Worm (Caenorhabditis elegans) whole organism, young adult: ENCODE data around the gene far-7.

Experiments used
- F49E8.2 ChIP-seq: sonication (generic microtip); optimal IDR thresholded peaks from 3 replicates; lab custom pipeline; 2017; ENCODE audit warnings: missing genetic modification characterization, mild to moderate bottlenecking, missing compliant biosample characterization, antibody characterized with exemption, moderate library complexity; ENCODE audit not compliant: insufficient read depth
- egl-18 ChIP-seq: fragments of 200-800 bp; sonication (Bioruptor generic); IDR thresholded peaks from 2 replicates; pipeline ENCODE4 v1.3.6; 2022; ENCODE audit warnings: missing genetic modification reagents, missing genetic modification characterization, missing compliant biosample characterization
- him-1 ChIP-seq: sonication (generic microtip); optimal IDR thresholded peaks from 2 replicates; lab custom pipeline; 2016; ENCODE audit warnings: missing genotype, missing genetic modification reagents, missing genetic modification characterization, missing compliant biosample characterization
- hlh-26 ChIP-seq: fragments of 200-800 bp; sonication (Bioruptor generic); conservative IDR thresholded peaks from 2 replicates; pipeline ENCODE4 v1.3.6; 2022; ENCODE audit warnings: missing genetic modification reagents, missing genetic modification characterization, missing compliant biosample characterization
- mes-4 ChIP-seq: sonication (generic microtip); optimal IDR thresholded peaks from 2 replicates; lab custom pipeline; 2016; ENCODE audit warnings: missing genotype, missing genetic modification characterization, missing compliant biosample characterization
- tlf-1 ChIP-seq: fragments of 200-800 bp; sonication (Bioruptor generic); optimal IDR thresholded peaks from 2 replicates; lab custom pipeline; 2018; ENCODE audit warnings: mild to moderate bottlenecking, missing genetic modification characterization, missing compliant biosample characterization

- no peak for TF ChIP-seq hlh-26 (GFP tag; lab: Robert Waterston, UW)
- no peak for TF ChIP-seq tlf-1 (GFP tag; lab: Kevin White, UChicago)
- TF ChIP-seq mes-4 (tag; lab: Kevin White, UChicago), result no peak
- TF ChIP-seq egl-18 (GFP tag; lab: Robert Waterston, UW), result no peak
- TF ChIP-seq him-1 (tag; lab: Kevin White, UChicago), result no peak
- TF ChIP-seq F49E8.2, result no peak
Observed at ce11 chrII:340714-341113, 21.1 kb downstream of the far-7 start.
